Worm (Caenorhabditis elegans) whole organism, late embryonic: Measurements from ENCODE around the gene pqn-36.

ENCODE experiments used
- T23F11.4 ChIP-seq: fragments of 200-800 bp; sonication (Bioruptor generic); optimal IDR thresholded peaks from 2 replicates; lab custom pipeline; 2018; ENCODE audit warnings: mild to moderate bottlenecking, missing genetic modification characterization, missing compliant biosample characterization
- ama-1 ChIP-seq: fragments of 150-350 bp; optimal IDR thresholded peaks from 2 replicates; lab custom pipeline; 2014
- ceh-18 ChIP-seq: sonication (generic microtip); optimal IDR thresholded peaks from 2 replicates; lab custom pipeline; 2016; ENCODE audit warnings: missing genetic modification characterization, missing compliant biosample characterization
- ceh-6 ChIP-seq: fragments of 200-800 bp; sonication (Bioruptor generic); optimal IDR thresholded peaks from 2 replicates; lab custom pipeline; 2018; ENCODE audit warnings: mild to moderate bottlenecking, missing genetic modification characterization, missing compliant biosample characterization
- ceh-9 ChIP-seq: sonication (generic microtip); optimal IDR thresholded peaks from 2 replicates; lab custom pipeline; 2016; ENCODE audit warnings: mild to moderate bottlenecking, missing genetic modification characterization, inconsistent platforms, missing compliant biosample characterization
- dmd-4 ChIP-seq: sonication (generic microtip); optimal IDR thresholded peaks from 2 replicates; lab custom pipeline; 2016; ENCODE audit warnings: borderline replicate concordance, missing genetic modification characterization, missing compliant biosample characterization
- dve-1 ChIP-seq: sonication (generic microtip); optimal IDR thresholded peaks from 2 replicates; lab custom pipeline; 2017; ENCODE audit warnings: antibody characterized with exemption, mild to moderate bottlenecking, missing genetic modification characterization, missing compliant biosample characterization
- hlh-6 ChIP-seq: sonication (generic microtip); optimal IDR thresholded peaks from 2 replicates; lab custom pipeline; 2016; ENCODE audit warnings: missing genotype, missing genetic modification characterization, missing compliant biosample characterization
- nhr-11 ChIP-seq: fragments of 150-350 bp; optimal IDR thresholded peaks from 2 replicates; lab custom pipeline; 2014; ENCODE audit warnings: missing biosample characterization, missing genetic modification characterization
- nhr-232 ChIP-seq: sonication (generic microtip); optimal IDR thresholded peaks from 2 replicates; lab custom pipeline; 2016; ENCODE audit warnings: missing genetic modification characterization, missing compliant biosample characterization
- tbx-2 ChIP-seq: sonication (generic microtip); optimal IDR thresholded peaks from 2 replicates; lab custom pipeline; 2016; ENCODE audit warnings: missing genetic modification characterization, missing compliant biosample characterization
- unc-86 ChIP-seq: sonication (generic microtip); optimal IDR thresholded peaks from 2 replicates; lab custom pipeline; 2016; ENCODE audit warnings: missing genetic modification characterization, missing compliant biosample characterization

- no peak for TF ChIP-seq hlh-6 (tag; lab: Kevin White, UChicago)
- TF ChIP-seq ceh-18: no peak
- TF ChIP-seq unc-86: no peak
- TF ChIP-seq T23F11.4: no peak
- no peak for TF ChIP-seq nhr-11 (tag; lab: Kevin White, UChicago)
- TF ChIP-seq nhr-232 (tag; lab: Kevin White, UChicago): no peak
- TF ChIP-seq ceh-9 (tag; lab: Kevin White, UChicago): no peak
- no peak for TF ChIP-seq ama-1 (lab: Kevin White, UChicago)
- no peak for TF ChIP-seq dmd-4 (tag; lab: Kevin White, UChicago)
- no peak for TF ChIP-seq tbx-2
- no peak for TF ChIP-seq dve-1 (tag; lab: Kevin White, UChicago)
- no peak for TF ChIP-seq ceh-6 (GFP tag; lab: Kevin White, UChicago)
Measured at ce11 chrX:15440744-15441685, 25.7 kb upstream of the pqn-36 start, which contains the start of gene mocs-1.
